Worm (Caenorhabditis elegans): ENCODE results near the gene bas-1.

DNA sequence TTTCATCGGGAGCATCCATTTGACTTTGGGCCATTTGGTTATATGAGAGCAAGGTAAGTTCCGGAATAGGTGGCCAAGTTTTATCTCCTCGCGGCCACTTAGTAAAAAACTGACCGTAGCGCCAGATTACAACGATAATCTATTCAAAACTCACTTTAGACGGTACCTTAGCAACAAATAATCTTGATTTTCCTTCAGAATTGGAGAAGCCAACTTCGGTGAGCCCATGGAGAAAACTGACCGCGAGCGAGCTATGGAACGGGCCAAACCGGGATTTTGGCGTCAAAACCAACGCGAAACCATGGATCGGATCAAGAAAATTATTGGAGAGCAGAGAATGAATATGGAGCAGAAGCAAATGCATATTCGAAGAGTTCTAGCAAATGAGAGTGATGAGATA is 26.4 kb upstream of the bas-1 start:
- TF ChIP-seq egl-27 (tag; optimal IDR thresholded peaks at IDR 0.05) (no peak), Y75B8A.6 (GFP tag; IDR thresholded peaks at IDR 0.05) (no peak), R02D3.7 (tag; optimal IDR thresholded peaks at IDR 0.05) (no peak)
